Worm (Caenorhabditis elegans): ENCODE measurements around the gene srh-284.

- TF ChIP-seq aptf-2 (GFP tag; conservative IDR thresholded peaks at IDR 0.05): no peak
- no peak for TF ChIP-seq nfya-1 (tag; optimal IDR thresholded peaks at IDR 0.05; ENCODE audit: borderline replicate concordance, insufficient read depth)
- no peak for TF ChIP-seq efl-1 (GFP tag; optimal IDR thresholded peaks at IDR 0.05)
- TF ChIP-seq ceh-27 (GFP tag; optimal IDR thresholded peaks at IDR 0.05): no peak
- TF ChIP-seq K12H6.12 (tag; optimal IDR thresholded peaks at IDR 0.05): no peak
- no peak for TF ChIP-seq ztf-22 (GFP tag; optimal IDR thresholded peaks at IDR 0.05)
- TF ChIP-seq rcor-1 (GFP tag; IDR thresholded peaks at IDR 0.05): no peak
- no peak for TF ChIP-seq nhr-80 (tag; optimal IDR thresholded peaks at IDR 0.05)
- no peak for TF ChIP-seq zim-3 (tag; optimal IDR thresholded peaks at IDR 0.05)
Observed at ce11 chrV:17739801-17740200, 27.5 kb upstream of the srh-284 start, which contains the start of gene cutl-4.
